Fruit fly (Drosophila melanogaster): ENCODE data around the gene Ciz1.
A peak's percentile ranks its signal among the peaks of the same experiment; 100 is the strongest.

Ciz1 gene

DNA sequence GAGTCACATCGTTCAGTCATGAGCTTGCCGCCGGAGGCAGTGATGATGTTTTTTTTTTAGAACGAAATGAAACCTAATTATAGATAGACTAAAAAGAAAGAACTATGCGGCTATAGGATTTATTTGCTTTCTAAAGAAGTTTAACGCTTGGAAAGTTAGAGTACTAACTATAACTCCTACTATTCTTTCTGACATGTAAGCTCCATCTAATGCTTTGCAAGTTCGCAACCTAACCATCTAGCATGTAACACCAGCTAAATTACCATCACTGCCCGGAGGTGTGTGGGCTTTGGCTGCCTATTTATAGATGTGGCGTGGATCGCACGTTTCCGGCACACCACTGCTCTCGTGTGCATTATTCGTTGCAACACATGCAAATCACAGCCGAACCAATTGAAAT lies 22.4 kb upstream of the Ciz1 start:
- no peak for TF ChIP-seq jim (GFP tag; optimal IDR thresholded peaks at IDR 0.05)
- no peak for TF ChIP-seq fru (GFP tag; optimal IDR thresholded peaks at IDR 0.05)
- no peak for TF ChIP-seq Hr78 (GFP tag; optimal IDR thresholded peaks at IDR 0.05)
- TF ChIP-seq pan (optimal IDR thresholded peaks at IDR 0.05), result no peak
- TF ChIP-seq Rel (GFP tag; optimal IDR thresholded peaks at IDR 0.05), result no peak
- TF ChIP-seq Rel (tag; optimal IDR thresholded peaks at IDR 0.05), result no peak
- TF ChIP-seq Hr83 (GFP tag; optimal IDR thresholded peaks at IDR 0.05; ENCODE audit: poor library complexity, severe bottlenecking), result no peak
- no peak for TF ChIP-seq GATAd (GFP tag; optimal IDR thresholded peaks at IDR 0.05)
- TF ChIP-seq OdsH (GFP tag; optimal IDR thresholded peaks at IDR 0.05), result no peak
- TF ChIP-seq psq (GFP tag; optimal IDR thresholded peaks at IDR 0.05), result no peak
- no peak for TF ChIP-seq Abd-B (GFP tag; optimal IDR thresholded peaks at IDR 0.05)
- TF ChIP-seq Jra (GFP tag; optimal IDR thresholded peaks at IDR 0.05), result no peak
- TF ChIP-seq CrebA (GFP tag; optimal IDR thresholded peaks at IDR 0.05; ENCODE audit: borderline replicate concordance), result no peak
- TF ChIP-seq HLH106 (tag; optimal IDR thresholded peaks at IDR 0.05), result no peak
- TF ChIP-seq Vsx2 (GFP tag; optimal IDR thresholded peaks at IDR 0.05; ENCODE audit: partially characterized antibody), result no peak
- no peak for TF ChIP-seq Dif (GFP tag; optimal IDR thresholded peaks at IDR 0.05; ENCODE audit: partially characterized antibody)
- no peak for TF ChIP-seq tai (GFP tag; optimal IDR thresholded peaks at IDR 0.05)
- no peak for TF ChIP-seq brk (GFP tag; optimal IDR thresholded peaks at IDR 0.05)

dm6 chr3L:9845980-9846538 lies 18.4 kb upstream of the Ciz1 start:
- TF ChIP-seq sv (GFP tag; optimal IDR thresholded peaks at IDR 0.05) (peak; percentile 11), rgr (GFP tag; optimal IDR thresholded peaks at IDR 0.05) (no peak), N (GFP tag; optimal IDR thresholded peaks at IDR 0.05) (no peak), Vsx2 (GFP tag; optimal IDR thresholded peaks at IDR 0.05; ENCODE audit: partially characterized antibody) (no peak), Rel (GFP tag; optimal IDR thresholded peaks at IDR 0.05) (no peak), Rel (tag; optimal IDR thresholded peaks at IDR 0.05) (peak; percentile 21), HLH106 (tag; optimal IDR thresholded peaks at IDR 0.05) (no peak), Hnf4 (GFP tag; optimal IDR thresholded peaks at IDR 0.05) (no peak), GATAd (GFP tag; optimal IDR thresholded peaks at IDR 0.05) (no peak), Sp1 (GFP tag; optimal IDR thresholded peaks at IDR 0.05) (no peak), Hr78 (GFP tag; optimal IDR thresholded peaks at IDR 0.05) (no peak), psq (GFP tag; optimal IDR thresholded peaks at IDR 0.05) (no peak), brk (GFP tag; optimal IDR thresholded peaks at IDR 0.05) (no peak), dmrt93B (GFP tag; optimal IDR thresholded peaks at IDR 0.05) (no peak), Hr83 (GFP tag; optimal IDR thresholded peaks at IDR 0.05; ENCODE audit: poor library complexity, severe bottlenecking) (no peak), dl (GFP tag; optimal IDR thresholded peaks at IDR 0.05; ENCODE audit: insufficient read depth in 1 of 2, partially characterized antibody in 2 of 2) (no peak), pan (optimal IDR thresholded peaks at IDR 0.05) (no peak), tai (GFP tag; optimal IDR thresholded peaks at IDR 0.05) (no peak)

DNA sequence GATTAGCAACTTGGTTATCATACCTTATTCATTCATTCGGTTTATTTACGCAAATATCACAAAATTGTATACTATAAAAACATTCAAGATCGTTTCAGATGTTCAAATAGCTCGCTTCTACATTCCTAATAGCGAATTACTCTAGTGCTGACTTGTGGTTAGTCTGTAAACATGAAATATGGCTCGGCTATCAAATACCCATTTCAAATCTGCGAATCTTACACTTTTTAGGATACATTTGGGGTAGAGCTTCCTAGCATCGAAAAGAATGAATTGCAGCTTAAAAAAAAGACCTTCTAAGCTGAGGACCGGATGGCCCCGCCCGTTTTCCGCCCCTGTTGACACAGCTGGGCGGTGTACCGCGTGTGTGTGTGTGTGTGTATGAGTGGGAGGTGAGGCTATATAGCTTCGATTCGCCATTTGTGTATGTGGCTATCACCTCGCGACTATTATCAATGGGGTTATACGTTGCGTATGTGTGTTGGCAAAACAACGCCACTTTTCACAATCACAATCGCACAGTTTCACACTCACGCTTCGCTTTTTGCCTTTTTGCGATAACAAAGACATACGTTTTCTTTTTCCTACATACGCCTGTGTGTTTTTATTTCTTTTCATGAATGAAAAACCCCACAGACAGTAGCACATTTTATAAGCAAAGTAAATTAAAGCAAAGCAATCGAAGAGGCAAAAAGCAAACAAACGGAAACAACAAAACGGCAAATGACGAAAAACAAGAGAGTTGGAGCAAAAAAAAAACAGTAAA lies 17.7 kb upstream of the Ciz1 start:
- TF ChIP-seq Hr83 (GFP tag; optimal IDR thresholded peaks at IDR 0.05; ENCODE audit: poor library complexity, severe bottlenecking) (no peak), Rel (GFP tag; optimal IDR thresholded peaks at IDR 0.05) (no peak), Rel (tag; optimal IDR thresholded peaks at IDR 0.05) (peak; percentile 89), sv (GFP tag; optimal IDR thresholded peaks at IDR 0.05) (no peak), fru (GFP tag; optimal IDR thresholded peaks at IDR 0.05) (no peak)

- TF ChIP-seq foxo (GFP tag; optimal IDR thresholded peaks at IDR 0.05) (peak in 1 of 2 experiments; percentile 54), CrebA (GFP tag; optimal IDR thresholded peaks at IDR 0.05; ENCODE audit: borderline replicate concordance) (no peak), N (GFP tag; optimal IDR thresholded peaks at IDR 0.05) (no peak), rgr (GFP tag; optimal IDR thresholded peaks at IDR 0.05) (peak; percentile 65), Sp1 (GFP tag; optimal IDR thresholded peaks at IDR 0.05) (peak; percentile 16), tai (GFP tag; optimal IDR thresholded peaks at IDR 0.05) (no peak), Myc (optimal IDR thresholded peaks at IDR 0.05) (no peak), sv (GFP tag; optimal IDR thresholded peaks at IDR 0.05) (no peak), jim (GFP tag; optimal IDR thresholded peaks at IDR 0.05) (no peak), Jra (GFP tag; optimal IDR thresholded peaks at IDR 0.05) (no peak), Hr83 (GFP tag; optimal IDR thresholded peaks at IDR 0.05; ENCODE audit: poor library complexity, severe bottlenecking) (no peak), h (GFP tag; optimal IDR thresholded peaks at IDR 0.05) (peak; percentile 61), HLH106 (tag; optimal IDR thresholded peaks at IDR 0.05) (peak; percentile 49), Dif (GFP tag; optimal IDR thresholded peaks at IDR 0.05; ENCODE audit: partially characterized antibody) (no peak), fru (GFP tag; optimal IDR thresholded peaks at IDR 0.05) (peak; percentile 9), usp (GFP tag; optimal IDR thresholded peaks at IDR 0.05) (no peak), lola (GFP tag; optimal IDR thresholded peaks at IDR 0.05) (no peak), Mio (GFP tag; optimal IDR thresholded peaks at IDR 0.05) (no peak), br (GFP tag; optimal IDR thresholded peaks at IDR 0.05) (peak; percentile 32), dmrt93B (GFP tag; optimal IDR thresholded peaks at IDR 0.05) (no peak), pan (optimal IDR thresholded peaks at IDR 0.05) (no peak), dsf (GFP tag; optimal IDR thresholded peaks at IDR 0.05; ENCODE audit: borderline replicate concordance) (no peak), Vsx2 (GFP tag; optimal IDR thresholded peaks at IDR 0.05; ENCODE audit: partially characterized antibody) (no peak), Rel (GFP tag; optimal IDR thresholded peaks at IDR 0.05) (no peak), Rel (tag; optimal IDR thresholded peaks at IDR 0.05) (no peak), psq (GFP tag; optimal IDR thresholded peaks at IDR 0.05) (peak; percentile 44), OdsH (GFP tag; optimal IDR thresholded peaks at IDR 0.05) (peak; percentile 28), sage (GFP tag; optimal IDR thresholded peaks at IDR 0.05) (no peak), Hr78 (GFP tag; optimal IDR thresholded peaks at IDR 0.05) (no peak), Hnf4 (GFP tag; optimal IDR thresholded peaks at IDR 0.05) (no peak), CG9705 (GFP tag; optimal IDR thresholded peaks at IDR 0.05) (no peak), Dfd (GFP tag; optimal IDR thresholded peaks at IDR 0.05) (no peak)
Observed at dm6 chr3L:9847420-9847977, 16.9 kb upstream of the Ciz1 start.

All from whole organism, wandering third instar larva.